Worm (Caenorhabditis elegans) whole organism, L4 larva: ENCODE results near the gene F54E4.2.

Experiments
- D1046.2 ChIP-seq: fragments of 200-800 bp; sonication (Bioruptor generic); IDR thresholded peaks from 2 replicates; pipeline ENCODE4 v1.3.6; 2022; ENCODE audit warnings: missing genetic modification characterization, missing compliant biosample characterization
- F37D6.2 ChIP-seq: sonication (generic microtip); optimal IDR thresholded peaks from 2 replicates; lab custom pipeline; 2016; ENCODE audit warnings: mild to moderate bottlenecking, missing genetic modification characterization, missing compliant biosample characterization
- F49E8.2 ChIP-seq: sonication (generic microtip); optimal IDR thresholded peaks from 2 replicates; lab custom pipeline; 2016; ENCODE audit warnings: missing compliant biosample characterization, mild to moderate bottlenecking, missing genetic modification characterization, borderline replicate concordance
- R02D3.7 ChIP-seq: fragments of 150-350 bp; sonication (generic microtip); optimal IDR thresholded peaks from 3 replicates; lab custom pipeline; 2014; ENCODE audit warnings: missing biosample characterization, missing genetic modification characterization
- T20F7.1 ChIP-seq: fragments of 200-800 bp; sonication (Bioruptor generic); optimal IDR thresholded peaks from 2 replicates; lab custom pipeline; 2018; ENCODE audit warnings: mild to moderate bottlenecking, missing genetic modification characterization, missing compliant biosample characterization
- Y5F2A.4 ChIP-seq: fragments of 200-800 bp; sonication (Bioruptor generic); optimal IDR thresholded peaks from 2 replicates; lab custom pipeline; 2018; ENCODE audit warnings: mild to moderate bottlenecking, missing genetic modification characterization, missing compliant biosample characterization
- Y75B8A.6 ChIP-seq: fragments of 200-800 bp; sonication (Bioruptor generic); IDR thresholded peaks from 2 replicates; pipeline ENCODE4 v1.3.6; 2022; ENCODE audit warnings: missing genetic modification reagents, missing genetic modification characterization, missing compliant biosample characterization
- ZK546.5 ChIP-seq, 2 experiments: sonication (generic microtip); optimal IDR thresholded peaks; 2 replicates each; lab custom pipeline; 2017; ENCODE audit warnings: missing biosample characterization in 2 of 2, missing genetic modification characterization in 2 of 2
- aha-1 ChIP-seq: fragments of 150-350 bp; peaks from one replicate; lab custom pipeline; 2014; ENCODE audit warnings: missing biosample characterization, missing genetic modification characterization
- ceh-44 ChIP-seq: fragments of 200-800 bp; sonication (Bioruptor generic); IDR thresholded peaks from 2 replicates; pipeline ENCODE4 v1.3.6; 2022; ENCODE audit warnings: missing genetic modification reagents, missing genetic modification characterization, missing compliant biosample characterization
- ceh-62 ChIP-seq: sonication (generic microtip); optimal IDR thresholded peaks from 2 replicates; lab custom pipeline; 2017; ENCODE audit warnings: missing biosample characterization, missing genetic modification characterization
- cey-2 ChIP-seq: sonication (generic microtip); optimal IDR thresholded peaks from 3 replicates; lab custom pipeline; 2017; ENCODE audit warnings: missing genetic modification characterization, mild to moderate bottlenecking, missing compliant biosample characterization, antibody characterized with exemption, borderline replicate concordance; ENCODE audit not compliant: insufficient read depth
- ctbp-1 ChIP-seq: fragments of 200-800 bp; sonication (Bioruptor generic); IDR thresholded peaks from 2 replicates; pipeline ENCODE4 v1.3.6; 2022; ENCODE audit warnings: missing genetic modification reagents, missing genetic modification characterization, missing compliant biosample characterization
- daf-12 ChIP-seq: fragments of 150-350 bp; optimal IDR thresholded peaks from 2 replicates; lab custom pipeline; 2014; ENCODE audit warnings: missing biosample characterization, missing genetic modification reagents, missing genetic modification characterization
- daf-16 ChIP-seq, 3 experiments: sonication (generic microtip); optimal IDR thresholded peaks; 2 replicates each; lab custom pipeline; 2016 to 2017; ENCODE audit warnings: missing genetic modification characterization in 3 of 3, missing genetic modification reagents in 3 of 3, mild to moderate bottlenecking in 2 of 3, missing compliant biosample characterization in 2 of 3, missing biosample characterization in 1 of 3, moderate library complexity in 1 of 3
- dmd-6 ChIP-seq: fragments of 200-800 bp; sonication (Bioruptor generic); IDR thresholded peaks from 2 replicates; pipeline ENCODE4 v1.3.6; 2022; ENCODE audit warnings: missing genetic modification reagents, missing genetic modification characterization, missing compliant biosample characterization
- dve-1 ChIP-seq: sonication (generic microtip); optimal IDR thresholded peaks from 2 replicates; lab custom pipeline; 2017; ENCODE audit warnings: antibody characterized with exemption, mild to moderate bottlenecking, missing genetic modification characterization, missing compliant biosample characterization; ENCODE audit not compliant: insufficient read depth
- egl-43 ChIP-seq: fragments of 200-800 bp; sonication (Bioruptor generic); IDR thresholded peaks from 2 replicates; pipeline ENCODE4 v1.3.6; 2022; ENCODE audit warnings: missing genetic modification reagents, missing genetic modification characterization, missing compliant biosample characterization
- fkh-10 ChIP-seq: fragments of 150-350 bp; optimal IDR thresholded peaks from 2 replicates; lab custom pipeline; 2014; ENCODE audit warnings: missing biosample characterization, missing genetic modification reagents, missing genetic modification characterization
- gei-8 ChIP-seq: fragments of 200-800 bp; sonication (Bioruptor generic); optimal IDR thresholded peaks from 2 replicates; lab custom pipeline; 2018; ENCODE audit warnings: mild to moderate bottlenecking, missing genetic modification characterization, missing compliant biosample characterization
- hif-1 ChIP-seq, 2 experiments: sonication (generic microtip); optimal IDR thresholded peaks; 2 replicates each; lab custom pipeline; 2016 to 2017; ENCODE audit warnings: missing compliant biosample characterization in 2 of 2, missing genetic modification characterization in 2 of 2, missing genetic modification reagents in 2 of 2, missing genotype in 2 of 2, mild to moderate bottlenecking in 1 of 2
- hlh-11 ChIP-seq: fragments of 200-800 bp; sonication (Bioruptor generic); optimal IDR thresholded peaks from 2 replicates; lab custom pipeline; 2018; ENCODE audit warnings: mild to moderate bottlenecking, missing genetic modification characterization, missing compliant biosample characterization
- hlh-30 ChIP-seq: sonication (generic microtip); optimal IDR thresholded peaks from 2 replicates; lab custom pipeline; 2017; ENCODE audit warnings: antibody characterized with exemption, mild to moderate bottlenecking, missing genetic modification characterization, missing compliant biosample characterization; ENCODE audit not compliant: insufficient read depth
- hmg-1.1 ChIP-seq: fragments of 200-800 bp; sonication (Bioruptor generic); IDR thresholded peaks from 2 replicates; pipeline ENCODE4 v1.3.6; 2022; ENCODE audit warnings: missing genetic modification reagents, missing genetic modification characterization, missing compliant biosample characterization
- lir-3 ChIP-seq: sonication (generic microtip); optimal IDR thresholded peaks from 2 replicates; lab custom pipeline; 2016; ENCODE audit warnings: mild to moderate bottlenecking, missing genetic modification characterization, missing compliant biosample characterization
- lsy-2 ChIP-seq, 2 experiments: fragments of 150-350 bp in 1 of 2; sonication (generic microtip) in 1 of 2; optimal IDR thresholded peaks; 2 replicates each; lab custom pipeline; 2014 to 2017; ENCODE audit warnings: missing biosample characterization in 2 of 2, missing genetic modification characterization in 2 of 2
- mep-1 ChIP-seq: fragments of 150-350 bp; sonication (generic microtip); optimal IDR thresholded peaks from 3 replicates; lab custom pipeline; 2014; ENCODE audit warnings: missing biosample characterization, missing genetic modification characterization
- mes-2 ChIP-seq: sonication (generic microtip); optimal IDR thresholded peaks from 2 replicates; lab custom pipeline; 2016; ENCODE audit warnings: missing genotype, mild to moderate bottlenecking, missing genetic modification characterization, missing compliant biosample characterization; ENCODE audit not compliant: poor library complexity, severe bottlenecking
- nhr-11 ChIP-seq: fragments of 150-350 bp; optimal IDR thresholded peaks from 2 replicates; lab custom pipeline; 2014; ENCODE audit warnings: missing biosample characterization, missing genetic modification characterization
- nhr-111 ChIP-seq: fragments of 200-800 bp; sonication (Bioruptor generic); optimal IDR thresholded peaks from 2 replicates; lab custom pipeline; 2018; ENCODE audit warnings: mild to moderate bottlenecking, missing genetic modification characterization, missing compliant biosample characterization
- nhr-28 ChIP-seq: fragments of 150-350 bp; optimal IDR thresholded peaks from 2 replicates; lab custom pipeline; 2014; ENCODE audit warnings: missing biosample characterization, missing genetic modification characterization
- nhr-41 ChIP-seq: fragments of 200-800 bp; sonication (Bioruptor generic); IDR thresholded peaks from 2 replicates; pipeline ENCODE4 v1.3.6; 2022; ENCODE audit warnings: missing genetic modification reagents, missing genetic modification characterization, missing compliant biosample characterization
- nhr-6 ChIP-seq: fragments of 150-350 bp; optimal IDR thresholded peaks from 2 replicates; lab custom pipeline; 2014; ENCODE audit warnings: missing biosample characterization, missing genetic modification characterization
- nhr-76 ChIP-seq: fragments of 150-350 bp; optimal IDR thresholded peaks from 2 replicates; lab custom pipeline; 2014; ENCODE audit warnings: missing biosample characterization, missing genetic modification characterization
- pqm-1 ChIP-seq: sonication (generic microtip); optimal IDR thresholded peaks from 2 replicates; lab custom pipeline; 2017; ENCODE audit warnings: missing biosample characterization, missing genetic modification characterization
- rbr-2 ChIP-seq: sonication (generic microtip); optimal IDR thresholded peaks from 2 replicates; lab custom pipeline; 2016; ENCODE audit warnings: missing genotype, missing genetic modification characterization, missing compliant biosample characterization
- set-16 ChIP-seq: fragments of 200-800 bp; sonication (Bioruptor generic); IDR thresholded peaks from 2 replicates; pipeline ENCODE4 v1.3.6; 2022; ENCODE audit warnings: missing genetic modification reagents, missing genetic modification characterization, missing compliant biosample characterization
- snpc-4 ChIP-seq: fragments of 150-350 bp; optimal IDR thresholded peaks from 2 replicates; lab custom pipeline; 2014; ENCODE audit warnings: missing biosample characterization, missing genetic modification characterization
- spr-1 ChIP-seq: sonication (generic microtip); optimal IDR thresholded peaks from 2 replicates; lab custom pipeline; 2016; ENCODE audit warnings: mild to moderate bottlenecking, missing genetic modification characterization, missing compliant biosample characterization
- unc-62 ChIP-seq, 3 experiments: fragments of 150-350 bp in 1 of 3; sonication (generic microtip); optimal IDR thresholded peaks in 2 of 3; peaks in 1 of 3; 1 replicate in 1 of 3; 2 replicates in 2 of 3; lab custom pipeline; 2014 to 2017; ENCODE audit warnings: missing biosample characterization in 3 of 3, missing genetic modification characterization in 3 of 3, missing genetic modification reagents in 3 of 3, missing genotype in 1 of 3
- zfp-3 ChIP-seq: fragments of 200-800 bp; sonication (Bioruptor generic); conservative IDR thresholded peaks from 2 replicates; pipeline ENCODE4 v1.3.6; 2022; ENCODE audit warnings: missing genetic modification reagents, missing genetic modification characterization, missing compliant biosample characterization
- ztf-11 ChIP-seq: fragments of 150-350 bp; optimal IDR thresholded peaks from 2 replicates; lab custom pipeline; 2014; ENCODE audit warnings: missing biosample characterization, missing genetic modification characterization

F54E4.2 gene

ce11 chrX:14639941-14640340 is 11.2 kb upstream of the F54E4.2 start:
- TF ChIP-seq daf-16 (GFP tag; optimal IDR thresholded peaks at IDR 0.05; lab: Kevin White, UChicago) (peak in 1 of 2 experiments; percentile 4), daf-16 (tag; optimal IDR thresholded peaks at IDR 0.05; lab: Kevin White, UChicago) (no peak), rbr-2 (tag; lab: Kevin White, UChicago) (peak; percentile 72), hmg-1.1 (GFP tag; lab: Robert Waterston, UW) (peak; percentile 64), lir-3 (tag; lab: Kevin White, UChicago) (no peak), Y75B8A.6 (GFP tag; lab: Robert Waterston, UW) (no peak), hlh-11 (tag; lab: Kevin White, UChicago) (peak; percentile 24), cey-2 (tag; lab: Kevin White, UChicago) (no peak), pqm-1 (tag; lab: Kevin White, UChicago) (no peak), F49E8.2 (tag; lab: Kevin White, UChicago) (no peak), ctbp-1 (GFP tag; lab: Robert Waterston, UW) (peak; percentile 74), fkh-10 (GFP tag; lab: Kevin White, UChicago) (peak; percentile 90), R02D3.7 (no peak), nhr-11 (peak; percentile 17), nhr-41 (GFP tag; lab: Robert Waterston, UW) (no peak), T20F7.1 (GFP tag; lab: Kevin White, UChicago) (no peak), egl-43 (0 out of 2 replicates have a peak, but pooled peaks have one; percentile 42), ceh-62 (tag; lab: Kevin White, UChicago) (no peak), nhr-111 (GFP tag; lab: Kevin White, UChicago) (no peak), mes-2 (tag; lab: Kevin White, UChicago) (no peak), dmd-6 (GFP tag; lab: Robert Waterston, UW) (0 out of 2 replicates have a peak, but pooled peaks have one; percentile 8), daf-12 (tag; lab: Kevin White, UChicago) (no peak), mep-1 (tag; lab: Kevin White, UChicago) (peak; percentile 71), ztf-11 (tag; lab: Kevin White, UChicago) (no peak), ceh-44 (GFP tag; lab: Robert Waterston, UW) (no peak), hif-1 (tag; optimal IDR thresholded peaks at IDR 0.05; lab: Kevin White, UChicago) (peak in 1 of 2 experiments; percentile 31), hlh-30 (tag; lab: Kevin White, UChicago) (peak; percentile 19), F37D6.2 (peak; percentile 58), set-16 (GFP tag; lab: Robert Waterston, UW) (peak; percentile 67), lsy-2 (tag; optimal IDR thresholded peaks at IDR 0.05; lab: Kevin White, UChicago) (peak in 1 of 2 experiments; percentile 46)

ce11 chrX:14637445-14637844 is 8.7 kb upstream of the F54E4.2 start:
- TF ChIP-seq egl-43 (0 out of 2 replicates have a peak, but pooled peaks have one; percentile 48), fkh-10 (GFP tag; lab: Kevin White, UChicago) (no peak), snpc-4 (tag; lab: Kevin White, UChicago) (peak; percentile 26), dve-1 (tag; lab: Kevin White, UChicago) (no peak), D1046.2 (GFP tag; lab: Robert Waterston, UW) (0 out of 2 replicates have a peak, but pooled peaks have one; percentile 30)

ce11 chrX:14636712-14637111 is 8.0 kb upstream of the F54E4.2 start:
- TF ChIP-seq set-16 (GFP tag; lab: Robert Waterston, UW) = peak; percentile 86
- no peak for TF ChIP-seq nhr-6 (tag; lab: Kevin White, UChicago)
- TF ChIP-seq mep-1 (tag; lab: Kevin White, UChicago) = peak; percentile 28
- TF ChIP-seq ZK546.5 (tag; optimal IDR thresholded peaks at IDR 0.05; lab: Kevin White, UChicago) = no peak
- TF ChIP-seq hmg-1.1 (GFP tag; lab: Robert Waterston, UW) = 0 out of 2 replicates have a peak, but pooled peaks have one; percentile 44
- TF ChIP-seq lsy-2 (tag; optimal IDR thresholded peaks at IDR 0.05; lab: Kevin White, UChicago) = peak in 1 of 2 experiments; percentile 46
- no peak for TF ChIP-seq nhr-28
- TF ChIP-seq T20F7.1 (GFP tag; lab: Kevin White, UChicago) = no peak
- TF ChIP-seq spr-1 (tag; lab: Kevin White, UChicago) = no peak
- TF ChIP-seq dmd-6 (GFP tag; lab: Robert Waterston, UW) = 0 out of 2 replicates have a peak, but pooled peaks have one; percentile 14
- no peak for TF ChIP-seq pqm-1 (tag; lab: Kevin White, UChicago)
- TF ChIP-seq unc-62 (GFP tag; optimal IDR thresholded peaks at IDR 0.05 in 1 of 2; lab: Kevin White, UChicago) = peak in 1 of 2 experiments; percentile 62
- TF ChIP-seq unc-62 (tag; optimal IDR thresholded peaks at IDR 0.05; lab: Kevin White, UChicago) = no peak
- peak; percentile 72; the same call in 1 of the 2 replicates for TF ChIP-seq egl-43
- TF ChIP-seq gei-8 (GFP tag; lab: Kevin White, UChicago) = no peak
- TF ChIP-seq Y5F2A.4 (GFP tag; lab: Kevin White, UChicago) = no peak
- TF ChIP-seq nhr-76 (tag; lab: Kevin White, UChicago) = no peak
- TF ChIP-seq ctbp-1 (GFP tag; lab: Robert Waterston, UW) = peak; percentile 68; the same call in 1 of the 2 replicates
- TF ChIP-seq zfp-3 (GFP tag; lab: Robert Waterston, UW) = no peak
- TF ChIP-seq hif-1 (tag; optimal IDR thresholded peaks at IDR 0.05; lab: Kevin White, UChicago) = peak in 1 of 2 experiments; percentile 34
- TF ChIP-seq aha-1 (tag; lab: Kevin White, UChicago) = peak; percentile 93
- TF ChIP-seq, all 104 proteins: peak for 10
